Worm (Caenorhabditis elegans) whole organism, early embryonic: Measurements from ENCODE around the gene F10E9.1.

Experiments used
- B0310.2 ChIP-seq: sonication (generic microtip); optimal IDR thresholded peaks from 2 replicates; lab custom pipeline; 2016; ENCODE audit warnings: mild to moderate bottlenecking, missing genetic modification characterization, missing compliant biosample characterization
- F13C5.2 ChIP-seq: sonication (generic microtip); optimal IDR thresholded peaks from 2 replicates; lab custom pipeline; 2017; ENCODE audit warnings: mild to moderate bottlenecking, missing genetic modification characterization, inconsistent platforms, missing compliant biosample characterization
- aly-1 ChIP-seq: sonication (generic microtip); optimal IDR thresholded peaks from 2 replicates; lab custom pipeline; 2016; ENCODE audit warnings: missing genetic modification characterization, missing compliant biosample characterization
- ama-1 ChIP-seq: fragments of 150-350 bp; optimal IDR thresholded peaks from 2 replicates; lab custom pipeline; 2014
- ceh-13 ChIP-seq: fragments of 200-800 bp; sonication (Bioruptor generic); optimal IDR thresholded peaks from 2 replicates; lab custom pipeline; 2018; ENCODE audit warnings: mild to moderate bottlenecking, missing genetic modification characterization, missing compliant biosample characterization
- ceh-36 ChIP-seq: sonication (generic microtip); optimal IDR thresholded peaks from 2 replicates; lab custom pipeline; 2016; ENCODE audit warnings: missing genetic modification characterization, inconsistent platforms, missing compliant biosample characterization
- ets-7 ChIP-seq: sonication (generic microtip); optimal IDR thresholded peaks from 2 replicates; lab custom pipeline; 2016; ENCODE audit warnings: missing genotype, missing genetic modification characterization, missing compliant biosample characterization
- flt-1 ChIP-seq: fragments of 200-800 bp; sonication (Bioruptor generic); IDR thresholded peaks from 2 replicates; pipeline ENCODE4 v1.3.6; 2022; ENCODE audit warnings: missing genetic modification characterization, missing compliant biosample characterization
- hmbx-1 ChIP-seq: sonication (generic microtip); optimal IDR thresholded peaks from 2 replicates; lab custom pipeline; 2016; ENCODE audit warnings: mild to moderate bottlenecking, missing genetic modification characterization, missing compliant biosample characterization
- hmg-4 ChIP-seq: fragments of 200-800 bp; sonication (Bioruptor generic); optimal IDR thresholded peaks from 2 replicates; lab custom pipeline; 2018; ENCODE audit warnings: mild to moderate bottlenecking, missing genetic modification characterization, missing compliant biosample characterization
- hnd-1 ChIP-seq: sonication (generic microtip); optimal IDR thresholded peaks from 2 replicates; lab custom pipeline; 2016; ENCODE audit warnings: missing genetic modification characterization, missing compliant biosample characterization
- pes-1 ChIP-seq: fragments of 200-800 bp; sonication (Bioruptor generic); IDR thresholded peaks from 2 replicates; pipeline ENCODE4 v1.3.6; 2022; ENCODE audit warnings: missing genetic modification reagents, missing genetic modification characterization, missing compliant biosample characterization
- scrt-1 ChIP-seq: fragments of 200-800 bp; sonication (Bioruptor generic); IDR thresholded peaks from 2 replicates; pipeline ENCODE4 v1.3.6; 2022; ENCODE audit warnings: missing genetic modification characterization, missing compliant biosample characterization
- sea-1 ChIP-seq: fragments of 200-800 bp; sonication (Bioruptor generic); conservative IDR thresholded peaks from 2 replicates; pipeline ENCODE4 v1.3.6; 2022; ENCODE audit warnings: missing genetic modification characterization, missing compliant biosample characterization
- tbx-11 ChIP-seq: fragments of 200-800 bp; sonication (Bioruptor generic); IDR thresholded peaks from 2 replicates; pipeline ENCODE4 v1.3.6; 2022; ENCODE audit warnings: missing genetic modification characterization, missing compliant biosample characterization
- tbx-37 ChIP-seq: fragments of 200-800 bp; sonication (Bioruptor generic); conservative IDR thresholded peaks from 2 replicates; pipeline ENCODE4 v1.3.6; 2022; ENCODE audit warnings: missing genetic modification reagents, missing genetic modification characterization, missing compliant biosample characterization
- tra-4 ChIP-seq: sonication (generic microtip); optimal IDR thresholded peaks from 2 replicates; lab custom pipeline; 2017; ENCODE audit warnings: missing genetic modification characterization, missing compliant biosample characterization

The F10E9.1 gene

ce11 chrIII:8299734-8300133, 23.2 kb upstream of the F10E9.1 start:
- TF ChIP-seq aly-1, result no peak

ce11 chrIII:8300860-8301396, 22.0 kb upstream of the F10E9.1 start:
- TF ChIP-seq ceh-36, result no peak
- no peak for TF ChIP-seq flt-1 (GFP tag; lab: Robert Waterston, UW)
- TF ChIP-seq sea-1 (GFP tag; lab: Robert Waterston, UW), result no peak
- TF ChIP-seq ama-1 (lab: Kevin White, UChicago), result no peak
- TF ChIP-seq tbx-11, result no peak
- no peak for TF ChIP-seq tbx-37 (GFP tag; lab: Robert Waterston, UW)
- TF ChIP-seq pes-1 (GFP tag; lab: Robert Waterston, UW), result no peak
- no peak for TF ChIP-seq hmbx-1 (tag; lab: Kevin White, UChicago)
- TF ChIP-seq hnd-1 (tag; lab: Kevin White, UChicago), result no peak
- no peak for TF ChIP-seq F13C5.2
- no peak for TF ChIP-seq B0310.2 (tag; lab: Kevin White, UChicago)
- no peak for TF ChIP-seq aly-1
- TF ChIP-seq ets-7 (tag; lab: Kevin White, UChicago), result no peak
- no peak for TF ChIP-seq ceh-13

- TF ChIP-seq aly-1 (no peak), tra-4 (tag; lab: Kevin White, UChicago) (no peak), ama-1 (lab: Kevin White, UChicago) (no peak), pes-1 (GFP tag; lab: Robert Waterston, UW) (no peak), hnd-1 (tag; lab: Kevin White, UChicago) (no peak), tbx-37 (GFP tag; lab: Robert Waterston, UW) (no peak), ets-7 (tag; lab: Kevin White, UChicago) (no peak), sea-1 (GFP tag; lab: Robert Waterston, UW) (no peak), tbx-11 (no peak), ceh-13 (no peak), ceh-36 (no peak), scrt-1 (GFP tag; lab: Robert Waterston, UW) (no peak), hmbx-1 (tag; lab: Kevin White, UChicago) (no peak), F13C5.2 (no peak)
Measured at ce11 chrIII:8303440-8303839, 19.5 kb upstream of the F10E9.1 start.

ce11 chrIII:8305304-8305703, 17.7 kb upstream of the F10E9.1 start:
- TF ChIP-seq flt-1 (GFP tag; lab: Robert Waterston, UW), result no peak

- TF ChIP-seq F13C5.2, result no peak
- no peak for TF ChIP-seq hnd-1 (tag; lab: Kevin White, UChicago)
- no peak for TF ChIP-seq flt-1 (GFP tag; lab: Robert Waterston, UW)
- no peak for TF ChIP-seq ceh-13
- no peak for TF ChIP-seq scrt-1 (GFP tag; lab: Robert Waterston, UW)
- no peak for TF ChIP-seq ceh-36
- no peak for TF ChIP-seq hmg-4 (GFP tag; lab: Kevin White, UChicago)
- TF ChIP-seq tra-4 (tag; lab: Kevin White, UChicago), result no peak
- TF ChIP-seq hmbx-1 (tag; lab: Kevin White, UChicago), result no peak
- TF ChIP-seq ama-1 (lab: Kevin White, UChicago), result no peak
- no peak for TF ChIP-seq tbx-37 (GFP tag; lab: Robert Waterston, UW)
- TF ChIP-seq tbx-11, result no peak
- no peak for TF ChIP-seq B0310.2 (tag; lab: Kevin White, UChicago)
- TF ChIP-seq aly-1, result no peak
- no peak for TF ChIP-seq sea-1 (GFP tag; lab: Robert Waterston, UW)
Measured at ce11 chrIII:8305816-8306215, 17.1 kb upstream of the F10E9.1 start.

- TF ChIP-seq F13C5.2 (no peak), flt-1 (GFP tag; lab: Robert Waterston, UW) (no peak), ets-7 (tag; lab: Kevin White, UChicago) (no peak), aly-1 (no peak), scrt-1 (GFP tag; lab: Robert Waterston, UW) (no peak), hmbx-1 (tag; lab: Kevin White, UChicago) (no peak), ceh-13 (no peak), tra-4 (tag; lab: Kevin White, UChicago) (no peak), tbx-11 (no peak), ceh-36 (no peak), hnd-1 (tag; lab: Kevin White, UChicago) (no peak), pes-1 (GFP tag; lab: Robert Waterston, UW) (peak; percentile 75), tbx-37 (GFP tag; lab: Robert Waterston, UW) (peak; percentile 93), sea-1 (GFP tag; lab: Robert Waterston, UW) (no peak), B0310.2 (tag; lab: Kevin White, UChicago) (no peak), hmg-4 (GFP tag; lab: Kevin White, UChicago) (no peak)
Measured at ce11 chrIII:8307356-8307755, 15.6 kb upstream of the F10E9.1 start, which contains the start of the genes F10E9.7 and F10E9.5. F10E9.7 (minus strand) TSS chrIII:8307441. F10E9.5 (plus strand) TSS chrIII:8307592.

- TF ChIP-seq sea-1 (GFP tag; lab: Robert Waterston, UW), result no peak
Measured at ce11 chrIII:8308238-8308637, 14.7 kb upstream of the F10E9.1 start, which contains the start of gene F10E9.4. F10E9.4 (plus strand) TSS chrIII:8308538.

ce11 chrIII:8310239-8311057, 12.5 kb upstream of the F10E9.1 start, which contains the start of gene F10E9.3:
F10E9.3 (plus strand) TSS chrIII:8311007.
- TF ChIP-seq F13C5.2 (no peak), tra-4 (tag; lab: Kevin White, UChicago) (no peak), ceh-13 (no peak), sea-1 (GFP tag; lab: Robert Waterston, UW) (no peak), flt-1 (GFP tag; lab: Robert Waterston, UW) (no peak), tbx-11 (no peak), ets-7 (tag; lab: Kevin White, UChicago) (no peak), B0310.2 (tag; lab: Kevin White, UChicago) (no peak)
